Worm (Caenorhabditis elegans) whole organism, young adult: ENCODE results near the gene C11D2.3.

ENCODE experiments used
- atf-7 ChIP-seq: sonication (generic microtip); optimal IDR thresholded peaks from 2 replicates; lab custom pipeline; 2017; ENCODE audit warnings: mild to moderate bottlenecking, missing genetic modification characterization, missing compliant biosample characterization
- ceh-40 ChIP-seq: fragments of 200-800 bp; sonication (Bioruptor generic); IDR thresholded peaks from 2 replicates; pipeline ENCODE4 v1.3.6; 2022; ENCODE audit warnings: missing genetic modification characterization, missing compliant biosample characterization
- ets-4 ChIP-seq: fragments of 200-800 bp; sonication (Bioruptor generic); optimal IDR thresholded peaks from 2 replicates; lab custom pipeline; 2018; ENCODE audit warnings: mild to moderate bottlenecking, missing genetic modification characterization, missing compliant biosample characterization
- hsf-1 ChIP-seq: fragments of 200-800 bp; sonication (Bioruptor generic); IDR thresholded peaks from 2 replicates; pipeline ENCODE4 v1.3.6; 2022; ENCODE audit warnings: missing genetic modification reagents, missing genetic modification characterization, missing compliant biosample characterization

DNA sequence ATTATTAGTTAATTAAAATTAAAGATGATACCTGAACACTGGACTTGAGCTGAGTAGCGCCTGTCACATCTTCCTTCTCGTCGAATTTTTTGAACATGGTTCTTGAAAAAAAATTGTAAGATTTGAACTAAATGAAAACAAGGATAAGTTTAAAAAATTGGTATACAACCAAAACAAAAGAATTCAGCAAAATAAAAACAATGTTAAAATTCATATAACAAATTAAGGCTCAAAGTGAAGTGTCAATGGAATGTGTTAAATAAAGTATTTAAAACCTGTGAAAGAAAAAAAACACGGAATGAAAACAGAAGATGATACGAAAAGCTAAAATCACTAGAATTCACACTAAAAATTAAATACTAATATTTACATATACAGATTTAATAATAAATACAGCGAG lies 3.7 kb downstream of the C11D2.3 start, which contains the start of gene C11D2.7:
- no peak for TF ChIP-seq hsf-1 (GFP tag; lab: Robert Waterston, UW)
- TF ChIP-seq atf-7 (tag; lab: Kevin White, UChicago): no peak
- TF ChIP-seq ets-4 (GFP tag; lab: Kevin White, UChicago): no peak
- TF ChIP-seq ceh-40: no peak
